Fruit fly (Drosophila melanogaster) ovary, adult (tissue): ENCODE data around the gene CG33322.

Experiments used
- CG17801 ChIP-seq: fragments of 200-800 bp; optimal IDR thresholded peaks from 2 replicates; lab custom pipeline; 2019; ENCODE audit warnings: missing biosample characterization, mild to moderate bottlenecking, missing genetic modification characterization, moderate library complexity; ENCODE audit not compliant: partially characterized antibody

Gene CG33322

DNA sequence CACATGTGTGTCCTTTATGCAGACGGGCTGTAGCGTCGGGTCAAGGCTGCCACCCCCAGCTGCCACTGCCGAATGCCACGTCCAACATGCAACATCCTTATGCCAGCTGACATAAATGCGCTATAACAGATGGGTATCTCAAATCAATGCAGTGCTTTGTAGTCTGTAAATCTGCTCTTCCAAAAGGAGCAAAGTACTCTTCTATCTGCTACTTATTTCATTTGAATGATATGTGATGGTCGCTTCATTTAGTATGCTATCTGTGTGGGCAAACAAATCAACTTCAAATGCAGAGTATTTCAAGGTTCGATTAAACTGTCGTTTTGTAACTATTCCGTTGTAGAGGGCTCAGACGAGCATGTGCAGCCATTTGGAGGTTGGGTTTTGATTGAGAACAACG, 6.8 kb downstream of the CG33322 start:
- TF ChIP-seq CG17801 = no peak

DNA sequence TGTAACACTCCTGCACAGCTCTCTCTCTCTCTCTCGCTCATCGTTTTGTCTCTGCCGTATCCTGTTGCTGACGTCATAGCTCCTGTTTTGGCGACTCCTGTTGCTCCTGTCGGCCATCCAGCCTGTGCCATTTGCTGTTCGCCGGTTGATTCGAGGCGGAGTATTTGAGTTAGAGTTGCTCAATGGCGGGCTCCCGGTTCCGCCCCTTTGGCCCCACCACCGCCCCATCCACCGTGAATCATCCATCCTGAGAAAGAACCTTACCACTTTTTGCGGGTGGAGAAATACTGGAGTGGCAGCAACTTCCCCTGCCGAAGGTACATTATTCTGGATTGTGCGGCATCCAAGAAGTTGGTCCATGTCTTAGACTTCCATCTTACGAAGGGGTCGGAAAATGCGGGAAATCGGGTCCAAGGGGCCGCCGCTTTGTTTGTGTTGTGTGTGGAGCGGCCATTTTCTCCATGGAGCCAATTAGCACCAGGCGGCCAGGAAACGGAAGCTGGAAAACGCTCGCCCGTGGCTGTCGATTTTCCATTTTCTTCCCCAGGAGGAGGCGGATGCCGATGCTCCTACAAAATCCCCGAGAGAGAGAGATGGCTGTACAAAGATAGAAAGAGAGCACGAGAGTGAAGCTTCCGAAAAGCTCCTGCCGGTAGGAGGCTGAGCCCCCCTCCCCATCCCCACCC, 7.4 kb downstream of the CG33322 start:
- TF ChIP-seq CG17801 = no peak

dm6 chr2L:20807617-20808509, 8.2 kb downstream of the CG33322 start:
- no peak for TF ChIP-seq CG17801

dm6 chr2L:20806619-20807018, 9.4 kb downstream of the CG33322 start:
- TF ChIP-seq CG17801 = no peak

- peak; percentile 92 for TF ChIP-seq CG17801
Measured at dm6 chr2L:20805624-20806339, 10.3 kb downstream of the CG33322 start.

DNA sequence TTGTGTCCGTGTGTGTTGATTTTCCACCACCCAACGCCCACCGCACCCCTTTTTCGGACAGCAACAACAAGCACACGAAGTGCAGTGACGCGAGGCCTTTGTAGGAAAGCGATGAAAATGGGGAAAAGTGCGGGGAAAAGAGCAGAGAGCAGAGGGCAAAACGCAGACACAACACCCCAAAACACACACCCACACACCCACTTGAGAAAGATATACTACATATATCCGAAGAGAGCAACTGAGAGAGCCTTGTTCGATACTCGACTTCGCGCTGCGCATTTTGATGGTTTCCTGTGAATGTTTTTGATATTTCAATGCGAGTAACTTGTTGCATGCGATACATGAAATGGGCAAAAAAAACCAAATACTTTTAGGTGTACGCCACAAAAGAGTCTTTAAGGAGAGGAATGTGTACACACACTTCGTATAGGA, 12.3 kb downstream of the CG33322 start:
- TF ChIP-seq CG17801 = no peak

- no peak for TF ChIP-seq CG17801
Measured at dm6 chr2L:20802839-20803238, 13.2 kb downstream of the CG33322 start.

dm6 chr2L:20802204-20802603, 13.8 kb downstream of the CG33322 start:
- TF ChIP-seq CG17801 = no peak

DNA sequence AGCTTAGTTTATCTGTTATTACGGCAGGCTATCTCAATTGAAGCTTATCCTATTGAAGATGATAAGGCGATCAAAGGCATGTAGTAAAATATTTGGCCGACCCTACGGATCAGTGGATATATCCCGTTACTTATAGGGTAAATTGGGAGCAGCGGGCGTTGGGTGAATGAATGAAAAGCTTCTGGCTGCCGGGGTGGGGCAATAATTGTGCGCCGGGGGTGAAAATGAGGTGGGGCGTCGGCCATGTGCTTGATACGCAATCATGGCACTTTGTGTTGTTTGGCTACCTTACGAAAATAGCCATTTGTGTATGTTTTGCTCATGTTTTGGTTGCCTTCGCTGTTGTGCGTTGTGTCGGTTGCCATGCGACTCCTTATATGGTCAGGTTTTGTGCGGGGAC, 14.2 kb downstream of the CG33322 start:
- TF ChIP-seq CG17801 = no peak

DNA sequence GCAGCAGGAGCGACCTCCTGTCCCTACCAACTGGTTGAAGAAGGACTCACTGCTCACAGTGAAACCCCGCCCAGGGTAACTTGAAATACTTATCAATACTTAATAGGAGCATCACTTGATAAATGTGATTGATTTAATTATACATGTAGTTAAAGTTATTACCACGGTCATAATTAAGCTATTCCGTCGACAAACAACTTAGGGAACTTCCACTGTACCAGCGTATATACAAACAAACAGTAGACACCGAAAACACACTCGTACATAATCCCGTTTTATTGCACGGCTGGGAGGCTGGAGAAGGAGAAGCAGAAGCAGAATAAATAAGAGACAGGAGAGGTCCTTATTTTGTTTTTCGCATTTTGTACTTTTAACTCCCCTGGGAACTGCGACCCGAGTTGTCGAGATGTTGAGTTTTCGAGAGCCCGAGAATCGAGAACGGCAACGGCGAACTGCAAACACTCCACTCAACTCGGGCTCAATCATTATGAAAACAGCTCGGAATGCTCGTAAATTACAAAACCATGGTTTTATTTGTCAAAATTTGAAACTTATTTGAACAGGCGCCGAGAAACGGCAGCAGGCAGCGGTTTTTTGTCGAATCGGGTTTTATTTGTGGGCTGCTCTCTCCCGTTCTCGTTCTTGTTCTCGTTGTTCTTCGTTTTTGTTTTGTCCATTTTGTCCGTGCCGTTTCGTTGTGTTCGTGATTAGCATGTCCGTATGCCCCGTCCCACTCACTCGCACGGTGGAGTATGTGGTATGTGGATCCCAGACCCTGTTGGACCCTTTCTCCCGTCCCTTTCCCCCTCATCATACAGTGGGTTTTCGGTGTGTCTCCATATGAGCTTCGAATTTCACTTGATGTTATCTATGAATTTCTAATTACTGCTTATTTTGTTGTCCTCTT, 15.8 kb downstream of the CG33322 start:
- peak; percentile 45 for TF ChIP-seq CG17801

DNA sequence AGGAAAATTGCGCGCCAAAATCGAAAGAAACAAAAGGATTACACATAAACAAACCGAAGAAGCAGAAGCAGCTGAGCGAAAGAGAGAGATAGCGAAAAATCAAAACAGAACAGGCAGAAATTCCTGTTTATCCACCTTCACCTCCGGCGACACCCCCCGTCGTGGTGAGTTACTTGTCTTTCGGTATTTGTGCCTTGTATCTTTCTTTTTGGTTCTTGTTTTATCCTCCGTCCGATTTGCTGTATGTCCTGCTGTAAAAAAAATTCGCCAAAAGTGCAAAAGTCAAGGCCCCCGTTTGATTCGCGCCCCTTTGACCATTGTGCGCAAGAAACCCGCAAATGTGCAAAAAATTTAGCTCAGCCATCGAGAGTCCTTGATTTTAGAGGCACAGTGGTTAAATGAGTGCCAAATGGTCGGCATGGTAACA, 17.7 kb downstream of the CG33322 start:
- TF ChIP-seq CG17801 = no peak

DNA sequence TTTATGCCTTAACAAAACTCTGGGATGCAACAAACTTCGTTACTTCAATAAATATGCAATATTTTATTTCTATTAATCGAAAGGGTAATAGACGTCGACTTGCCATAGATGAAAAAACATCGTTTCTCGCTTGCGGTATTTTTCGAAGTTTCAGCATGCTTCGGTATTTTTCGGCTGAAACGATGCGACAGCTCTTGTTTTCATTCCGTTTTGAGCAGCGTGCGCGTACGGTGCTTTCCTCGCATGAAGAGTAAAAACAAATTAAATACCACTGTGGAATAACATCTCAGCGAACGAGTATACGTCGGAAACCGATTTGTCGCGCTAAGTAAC, 18.6 kb downstream of the CG33322 start, which contains the start of gene CG9328:
TSS of gene CG9328 (plus strand) at position 201 of the 333 bp plus-strand sequence.
- peak; percentile 47 for TF ChIP-seq CG17801

- TF ChIP-seq CG17801 = no peak
Measured at dm6 chr2L:20796758-20797514, 19.1 kb downstream of the CG33322 start, which contains the start of gene vari. TSS of gene vari (minus strand) at chr2L:20797042.

DNA sequence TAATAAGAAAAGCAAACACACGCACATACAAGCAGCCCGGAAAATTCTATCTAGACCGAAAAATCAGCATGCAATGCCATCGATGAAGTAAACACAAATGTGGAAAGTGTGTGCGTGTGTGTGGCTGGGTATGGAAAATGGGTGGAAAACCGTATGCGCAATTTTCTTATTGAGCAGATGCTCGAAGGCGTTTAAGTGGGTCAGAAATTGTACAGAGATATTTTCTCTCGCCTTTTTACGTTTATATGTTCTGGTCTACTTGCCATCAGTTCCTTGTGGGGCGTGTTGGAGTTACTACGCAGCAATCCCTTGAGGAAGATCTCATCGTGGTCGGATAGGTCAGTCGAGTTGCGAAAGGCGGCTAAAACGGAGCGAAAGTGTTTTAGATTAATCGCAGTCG, 20.3 kb downstream of the CG33322 start:
- TF ChIP-seq CG17801 = no peak

DNA sequence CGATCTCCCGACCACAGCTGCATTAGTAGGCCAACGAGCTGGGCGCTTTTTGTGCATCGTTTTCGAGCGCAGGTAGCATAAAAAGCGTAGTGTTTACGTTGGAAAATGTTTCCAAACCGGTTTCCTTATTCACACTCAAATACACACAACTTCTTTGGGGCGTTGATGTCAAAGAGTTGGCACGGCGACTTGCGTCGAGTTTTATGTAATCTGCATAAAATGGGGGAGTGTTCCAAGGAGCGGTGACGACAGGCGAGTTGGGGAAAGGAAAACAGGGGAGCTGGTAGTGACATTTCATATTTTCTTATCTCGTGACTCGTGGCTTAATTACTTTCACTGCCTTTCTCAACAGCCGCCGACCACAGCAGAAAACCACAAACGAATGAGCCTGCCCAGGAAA, 21.4 kb downstream of the CG33322 start:
- TF ChIP-seq CG17801 = no peak
